Worm (Caenorhabditis elegans) whole organism, L4/young adult: ENCODE results near the gene ufd-3.

ENCODE experiments used
- W03F9.2 ChIP-seq: fragments of 150-350 bp; optimal IDR thresholded peaks from 2 replicates; lab custom pipeline; 2014; ENCODE audit warnings: missing biosample characterization, missing genetic modification characterization
- dao-5 ChIP-seq: sonication (generic microtip); optimal IDR thresholded peaks from 2 replicates; lab custom pipeline; 2016; ENCODE audit warnings: missing genotype, missing genetic modification characterization, moderate library complexity, missing compliant biosample characterization
- him-1 ChIP-seq: sonication (generic microtip); optimal IDR thresholded peaks from 2 replicates; lab custom pipeline; 2016; ENCODE audit warnings: missing genotype, missing genetic modification reagents, missing genetic modification characterization, missing compliant biosample characterization

The ufd-3 gene

DNA sequence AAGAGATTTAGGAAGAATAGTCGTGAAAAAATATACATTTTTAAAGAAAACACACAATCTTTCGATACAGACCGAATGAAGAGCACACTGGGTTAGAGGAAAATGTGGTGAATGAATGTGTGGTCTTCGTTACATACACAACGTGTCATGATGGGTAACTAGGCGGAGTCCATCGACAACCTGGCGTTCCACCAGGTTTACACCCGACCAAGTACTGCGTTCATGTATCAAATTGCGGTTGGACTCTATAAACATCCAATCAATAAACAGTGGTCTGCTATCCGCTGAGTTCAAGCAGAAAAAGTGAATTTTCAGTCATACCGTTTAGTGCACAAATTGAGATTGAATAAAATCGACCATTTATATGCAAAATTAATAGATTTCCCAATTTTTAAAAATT, 41.2 kb downstream of the ufd-3 start, which contains the start of gene sdz-38:
Gene sdz-38, minus strand, starts transcription at position 101 of the 400 bp plus-strand sequence.
- TF ChIP-seq W03F9.2 (no peak), dao-5 (tag; lab: Kevin White, UChicago) (no peak), him-1 (tag; lab: Kevin White, UChicago) (no peak)

DNA sequence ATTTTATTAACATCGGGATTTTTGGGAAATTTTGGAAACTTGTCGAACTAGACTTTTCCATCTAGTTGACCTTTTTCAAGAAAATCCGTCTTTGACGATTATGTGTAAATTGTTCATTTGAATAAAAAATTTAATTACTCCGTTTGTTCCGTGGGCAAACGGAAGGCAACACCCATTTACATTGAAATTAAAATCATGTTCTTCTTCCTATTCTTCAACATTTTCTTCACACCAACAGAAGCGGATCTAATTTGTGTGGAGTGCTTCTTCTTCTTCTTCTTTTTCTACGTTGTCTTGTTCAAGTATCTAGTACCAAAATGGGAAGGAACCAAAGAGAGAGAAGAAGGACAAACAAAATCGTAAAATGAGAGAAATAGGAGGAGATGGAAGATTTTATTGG, 41.9 kb downstream of the ufd-3 start:
- TF ChIP-seq him-1 (tag; lab: Kevin White, UChicago) (no peak), dao-5 (tag; lab: Kevin White, UChicago) (no peak), W03F9.2 (no peak)

DNA sequence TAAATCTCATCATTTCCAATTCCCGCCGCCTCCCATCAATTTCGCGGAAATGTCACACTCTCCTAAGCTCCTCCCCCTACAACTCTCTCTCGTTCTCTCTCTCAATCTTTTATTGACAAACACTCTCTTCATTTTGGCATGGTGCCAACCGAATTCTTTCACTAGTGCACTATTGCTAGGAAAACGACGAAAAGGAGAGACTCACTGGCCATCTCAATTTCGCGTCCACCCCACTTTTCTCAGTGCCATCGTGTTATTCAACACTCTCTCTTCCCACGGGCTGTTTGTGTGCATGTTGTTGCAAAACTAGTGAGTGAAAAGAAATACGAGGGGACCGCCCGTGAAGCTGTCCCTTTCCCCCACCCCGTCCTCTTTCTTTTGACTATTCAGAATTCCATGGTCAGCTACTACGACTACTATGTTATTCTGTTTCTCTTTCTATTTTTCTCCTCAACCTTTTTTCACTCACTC, 44.3 kb downstream of the ufd-3 start:
- TF ChIP-seq W03F9.2 (no peak), dao-5 (tag; lab: Kevin White, UChicago) (no peak), him-1 (tag; lab: Kevin White, UChicago) (no peak)

DNA sequence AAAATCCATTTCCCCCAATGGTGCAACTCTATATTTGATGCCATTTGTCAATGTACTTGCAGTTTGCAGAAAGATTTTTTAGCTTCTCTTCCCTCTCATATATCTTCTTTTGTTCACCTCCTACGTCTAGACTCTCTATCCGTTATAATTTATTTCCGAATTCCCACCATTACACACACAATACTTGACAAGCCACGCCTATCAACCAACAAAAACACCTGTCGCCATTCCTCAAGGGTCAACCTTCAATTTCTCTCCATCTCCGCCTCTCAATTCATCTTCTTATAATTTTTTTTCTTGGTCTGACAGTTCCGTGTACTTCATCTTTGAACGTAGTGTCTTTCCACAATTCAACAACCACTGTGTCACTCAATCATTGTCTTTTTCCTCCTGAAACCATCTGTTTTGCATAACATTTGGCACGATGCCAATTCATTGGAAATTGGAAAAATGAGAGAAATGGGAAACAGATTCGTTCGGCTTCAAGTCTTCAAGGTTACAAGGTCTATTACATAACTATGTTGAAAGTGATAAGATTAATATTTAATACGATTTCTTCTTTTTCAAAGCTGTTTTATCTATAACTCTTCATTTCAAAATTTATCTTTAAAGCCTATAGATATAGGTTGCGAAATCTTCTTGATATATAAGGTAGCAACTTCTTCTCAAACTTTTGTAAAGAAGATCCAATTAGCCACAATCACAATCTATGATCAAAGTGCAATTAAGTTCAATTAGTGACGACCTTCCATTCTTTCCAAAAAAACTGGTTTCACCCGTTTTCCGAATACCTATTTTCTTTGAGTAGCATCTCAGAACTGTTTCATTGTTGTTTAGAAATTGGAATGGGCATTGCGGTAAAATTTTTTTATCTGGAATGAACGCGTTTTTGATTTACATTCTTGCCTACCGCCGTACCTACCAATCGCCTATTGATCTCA, 46.4 kb downstream of the ufd-3 start:
- no peak for TF ChIP-seq dao-5 (tag; lab: Kevin White, UChicago)
- no peak for TF ChIP-seq him-1 (tag; lab: Kevin White, UChicago)
- no peak for TF ChIP-seq W03F9.2

DNA sequence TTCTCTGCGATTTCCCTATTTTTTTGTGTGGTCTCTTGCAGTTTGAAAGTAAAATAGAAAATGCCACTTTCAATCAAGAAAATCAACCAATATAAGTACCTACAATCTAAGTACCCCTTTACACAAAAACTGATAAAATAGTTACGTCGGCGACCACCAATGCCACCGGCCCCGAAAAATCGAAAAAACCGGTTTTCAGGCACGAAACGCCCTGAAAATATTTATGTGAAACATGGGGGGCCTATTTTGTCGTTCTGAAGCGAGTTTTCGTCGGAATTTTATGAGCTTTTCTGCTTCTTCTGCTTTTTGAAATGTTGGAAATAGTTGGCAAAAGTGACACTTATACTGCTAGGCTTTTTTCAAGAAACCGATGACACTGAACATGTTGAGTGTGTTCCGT, 48.1 kb downstream of the ufd-3 start:
- no peak for TF ChIP-seq W03F9.2

DNA sequence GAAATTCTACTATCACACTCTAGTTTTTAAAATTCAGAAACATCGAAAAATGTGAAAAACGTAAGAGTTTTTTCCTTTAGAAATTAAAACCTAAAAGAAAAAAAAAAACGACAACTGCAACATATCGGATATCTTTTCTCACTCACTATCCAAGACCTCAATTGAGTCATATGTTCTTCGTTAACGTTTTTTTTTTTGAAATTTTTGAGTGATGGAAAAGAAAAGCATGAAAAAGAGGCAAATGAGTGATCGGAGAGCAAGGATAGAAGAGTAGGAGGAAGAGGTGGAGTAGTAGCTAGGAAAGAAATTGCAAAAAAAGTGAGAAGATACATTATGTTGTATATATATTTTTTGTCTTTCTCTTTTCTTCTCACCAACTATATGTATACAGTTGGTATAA, 49.0 kb downstream of the ufd-3 start:
- TF ChIP-seq him-1 (tag; lab: Kevin White, UChicago) = no peak
- TF ChIP-seq dao-5 (tag; lab: Kevin White, UChicago) = no peak
- TF ChIP-seq W03F9.2 = no peak

DNA sequence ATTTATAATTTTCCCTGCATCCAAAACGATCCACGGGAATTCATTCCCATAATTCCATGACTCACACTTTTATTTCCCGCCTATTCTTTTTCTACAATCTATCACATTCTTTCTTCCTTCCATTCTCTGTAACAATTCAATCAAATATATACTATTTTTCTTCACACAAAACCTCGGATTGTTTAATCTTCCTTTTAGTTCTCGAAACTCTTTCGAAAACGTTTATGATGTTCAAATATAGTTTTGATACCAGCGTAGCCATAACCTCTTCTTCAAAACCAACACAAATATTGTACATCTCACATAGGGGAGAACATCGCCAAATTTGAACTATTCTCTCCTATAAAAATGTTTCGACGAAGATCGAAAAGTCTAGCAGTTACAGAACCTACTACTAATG, 50.3 kb downstream of the ufd-3 start, which contains the start of gene lec-3:
Gene lec-3, plus strand, starts transcription at position 301 of the 400 bp plus-strand sequence.
- no peak for TF ChIP-seq dao-5 (tag; lab: Kevin White, UChicago)
- no peak for TF ChIP-seq W03F9.2
- no peak for TF ChIP-seq him-1 (tag; lab: Kevin White, UChicago)

DNA sequence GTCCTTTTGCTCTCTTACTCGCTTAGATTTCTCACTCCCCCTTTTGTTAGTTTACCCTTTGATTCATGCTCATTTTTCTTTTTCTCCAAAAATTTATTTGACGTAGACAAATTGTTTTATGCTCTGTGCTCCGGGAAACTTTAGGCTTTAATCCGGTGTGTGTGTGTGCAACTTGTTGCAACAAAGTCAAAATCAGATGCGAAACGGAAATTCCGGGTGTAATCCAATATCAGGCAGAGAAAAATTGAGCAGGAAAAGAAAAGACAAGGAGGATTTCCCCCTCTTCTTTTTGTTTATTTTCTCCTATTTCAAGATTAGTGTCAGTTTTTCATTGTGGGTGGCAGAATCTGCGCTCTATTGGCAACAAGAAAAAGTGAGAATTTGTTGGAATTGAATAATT, 51.9 kb downstream of the ufd-3 start:
- no peak for TF ChIP-seq W03F9.2
- TF ChIP-seq him-1 (tag; lab: Kevin White, UChicago) = no peak
